Fruit fly (Drosophila melanogaster) S2 (cell line): ENCODE data around the gene MTF-1.

Source experiments
- CG8478 ChIP-seq: fragments of >200 bp; optimal IDR thresholded peaks from 2 replicates; lab custom pipeline; 2018
- CTCF ChIP-seq, 2 experiments: fragments of >200 bp; optimal IDR thresholded peaks; 2 replicates each; lab custom pipeline; 2018

DNA sequence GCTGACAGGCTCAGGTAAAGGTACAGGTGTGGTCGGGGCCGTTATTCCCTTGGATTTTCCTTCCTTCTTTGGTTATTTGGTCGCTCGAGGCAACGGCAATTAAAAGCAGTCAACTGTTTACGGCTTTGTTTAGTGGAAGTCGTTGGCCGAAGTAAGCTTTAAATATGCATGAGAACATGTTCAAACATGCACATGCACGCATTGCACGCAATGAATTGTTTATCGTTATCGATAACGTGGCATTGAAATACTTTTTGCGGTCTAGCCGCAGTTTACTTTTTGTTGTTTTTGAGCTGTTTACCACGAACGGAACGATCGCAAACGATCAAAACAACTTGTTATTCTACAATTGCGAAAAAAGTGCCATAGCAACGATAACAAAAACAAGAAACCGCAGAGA is 8.5 kb upstream of the MTF-1 start:
- TF ChIP-seq CTCF (optimal IDR thresholded peaks at IDR 0.05; lab: Kevin White, UChicago) (no peak), CG8478 (no peak)
